Worm (Caenorhabditis elegans): ENCODE measurements around the gene C44B11.4.

The C44B11.4 gene

DNA sequence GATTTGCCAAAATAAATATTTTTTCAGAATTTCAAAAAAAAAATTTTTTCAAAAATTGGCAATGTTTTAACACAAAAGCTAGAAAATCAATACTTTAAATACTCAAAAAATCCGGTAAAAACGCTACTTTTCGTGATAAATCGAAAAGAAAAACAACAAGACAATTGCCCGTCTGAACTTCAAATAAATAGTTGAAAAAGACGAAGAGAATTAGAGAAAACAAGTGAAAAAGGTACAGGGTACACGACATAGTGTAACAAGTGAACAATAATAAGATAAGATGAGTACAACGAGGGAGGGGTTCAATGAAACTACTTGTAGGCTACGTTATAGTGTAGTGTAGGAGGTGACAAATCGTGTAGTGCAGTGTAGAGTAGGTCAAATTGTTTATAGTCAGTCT lies 39.0 kb downstream of the C44B11.4 start:
- TF ChIP-seq aly-1 (tag; optimal IDR thresholded peaks at IDR 0.05) (no peak), scrt-1 (GFP tag; IDR thresholded peaks at IDR 0.05) (no peak), ceh-36 (tag; optimal IDR thresholded peaks at IDR 0.05) (no peak), hnd-1 (tag; optimal IDR thresholded peaks at IDR 0.05) (no peak), flt-1 (GFP tag; IDR thresholded peaks at IDR 0.05) (no peak), sea-1 (GFP tag; conservative IDR thresholded peaks at IDR 0.05) (no peak), tbx-37 (GFP tag; conservative IDR thresholded peaks at IDR 0.05) (no peak), hmbx-1 (tag; optimal IDR thresholded peaks at IDR 0.05) (no peak), B0310.2 (tag; optimal IDR thresholded peaks at IDR 0.05) (no peak), tra-4 (tag; optimal IDR thresholded peaks at IDR 0.05) (no peak), hmg-4 (GFP tag; optimal IDR thresholded peaks at IDR 0.05) (no peak), ets-7 (tag; optimal IDR thresholded peaks at IDR 0.05) (no peak), F13C5.2 (tag; optimal IDR thresholded peaks at IDR 0.05) (no peak), pes-1 (GFP tag; IDR thresholded peaks at IDR 0.05) (no peak), ceh-13 (GFP tag; optimal IDR thresholded peaks at IDR 0.05) (no peak), ama-1 (optimal IDR thresholded peaks at IDR 0.05) (no peak), tbx-11 (GFP tag; IDR thresholded peaks at IDR 0.05) (no peak)

DNA sequence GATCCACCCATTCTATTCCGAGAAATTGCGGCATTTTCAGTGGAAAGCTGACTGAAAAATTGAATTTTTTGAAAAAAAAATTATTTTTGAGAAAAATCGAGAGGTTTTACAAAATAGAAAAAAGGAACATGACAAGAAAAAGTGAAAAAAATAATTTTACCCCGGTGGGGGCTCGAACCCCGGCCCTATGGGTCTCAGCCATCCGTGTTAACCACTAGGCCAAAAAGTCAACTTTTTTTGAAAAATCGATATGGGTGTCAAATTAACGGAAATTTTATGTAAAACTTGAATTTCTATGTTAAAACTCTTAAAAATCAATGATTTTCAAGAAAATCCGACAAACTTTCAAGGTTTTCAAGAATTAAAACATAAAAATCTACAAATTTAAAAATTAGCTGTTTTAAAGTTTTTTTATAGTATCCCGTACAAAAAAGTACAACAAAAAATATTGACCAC lies 39.6 kb downstream of the C44B11.4 start, which contains the start of gene Y53G8B.2:
Gene Y53G8B.2, minus strand, starts transcription at position 51 of the 456 bp plus-strand sequence.
- TF ChIP-seq pes-1 (GFP tag; IDR thresholded peaks at IDR 0.05) = 0 out of 2 replicates have a peak, but pooled peaks have one; percentile 18
- no peak for TF ChIP-seq tra-4 (tag; optimal IDR thresholded peaks at IDR 0.05)
- no peak for TF ChIP-seq hnd-1 (tag; optimal IDR thresholded peaks at IDR 0.05)

DNA sequence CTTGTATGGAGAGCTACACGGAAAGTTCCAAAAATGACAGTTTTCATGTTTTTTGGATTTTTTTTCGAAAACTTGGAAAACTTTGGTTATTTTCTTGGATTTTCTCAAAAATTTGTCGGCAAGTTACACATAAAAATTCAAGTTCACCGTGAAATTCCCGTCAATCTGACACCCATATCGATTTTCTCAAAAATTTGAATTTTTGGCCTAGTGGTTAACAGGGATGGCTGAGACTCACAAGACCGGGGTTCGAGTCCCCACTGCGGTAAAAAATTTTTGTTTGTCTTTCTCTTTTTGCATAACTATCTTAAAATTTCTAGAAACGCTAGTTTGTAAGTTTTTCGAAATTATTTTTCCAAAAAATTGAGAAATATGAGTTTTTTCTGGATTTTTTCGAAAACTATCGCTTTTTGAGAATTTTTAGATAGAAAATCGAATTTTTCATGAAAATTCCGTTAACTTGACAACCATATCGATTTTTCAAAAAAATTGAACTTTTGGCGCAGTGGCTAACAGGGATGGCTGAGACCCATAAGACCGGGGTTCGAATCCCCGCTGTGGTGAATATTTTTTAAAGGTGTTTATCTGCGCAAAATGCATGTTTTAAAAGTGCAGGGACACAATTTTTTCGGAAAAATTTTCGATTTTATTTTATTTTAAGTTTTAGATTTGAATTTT lies 42.8 kb downstream of the C44B11.4 start:
- no peak for TF ChIP-seq sea-1 (GFP tag; conservative IDR thresholded peaks at IDR 0.05)

DNA sequence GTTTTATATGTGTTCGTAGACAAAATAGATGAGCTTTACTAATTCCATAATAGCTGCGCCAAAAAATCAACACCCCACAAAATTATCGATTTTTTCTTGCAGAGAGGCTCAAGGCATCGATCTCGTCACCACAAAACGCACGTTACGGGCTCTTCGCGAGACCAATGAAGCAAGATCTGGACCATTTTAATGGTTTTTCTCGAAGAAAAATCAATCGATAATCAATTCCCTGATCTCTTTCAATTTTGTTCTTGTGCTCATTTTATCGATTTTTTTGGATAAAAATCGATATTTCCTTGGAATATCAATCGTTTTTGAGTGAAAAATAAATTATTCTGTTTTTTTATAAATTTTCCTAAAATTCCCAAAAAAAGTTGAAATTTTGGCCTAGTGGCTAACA lies 43.4 kb downstream of the C44B11.4 start:
- TF ChIP-seq aly-1 (tag; optimal IDR thresholded peaks at IDR 0.05) = no peak
- no peak for TF ChIP-seq ama-1 (optimal IDR thresholded peaks at IDR 0.05)

DNA sequence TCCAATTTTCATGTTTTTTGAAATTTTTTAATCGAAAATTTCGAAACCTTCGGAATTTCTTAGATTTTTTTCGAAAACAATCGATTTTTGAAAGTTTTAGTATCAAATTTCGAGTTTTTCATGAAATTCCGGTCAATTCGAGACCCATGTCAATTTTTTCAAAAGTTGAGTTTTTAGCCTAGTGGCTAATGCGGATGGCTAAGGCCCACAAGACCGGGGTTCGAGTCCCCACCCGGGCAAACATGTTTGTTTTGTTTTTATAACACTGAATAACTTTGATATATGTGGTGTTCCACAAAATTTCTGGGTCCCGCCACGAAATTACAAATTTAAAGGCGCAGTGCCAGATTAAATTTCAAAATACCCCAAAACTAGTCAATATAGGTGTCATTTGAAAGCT lies 44.1 kb downstream of the C44B11.4 start:
- no peak for TF ChIP-seq flt-1 (GFP tag; IDR thresholded peaks at IDR 0.05)
- TF ChIP-seq hmg-4 (GFP tag; optimal IDR thresholded peaks at IDR 0.05) = no peak
- TF ChIP-seq hmbx-1 (tag; optimal IDR thresholded peaks at IDR 0.05) = no peak
- no peak for TF ChIP-seq tbx-37 (GFP tag; conservative IDR thresholded peaks at IDR 0.05)
- TF ChIP-seq tbx-11 (GFP tag; IDR thresholded peaks at IDR 0.05) = no peak
- no peak for TF ChIP-seq scrt-1 (GFP tag; IDR thresholded peaks at IDR 0.05)

DNA sequence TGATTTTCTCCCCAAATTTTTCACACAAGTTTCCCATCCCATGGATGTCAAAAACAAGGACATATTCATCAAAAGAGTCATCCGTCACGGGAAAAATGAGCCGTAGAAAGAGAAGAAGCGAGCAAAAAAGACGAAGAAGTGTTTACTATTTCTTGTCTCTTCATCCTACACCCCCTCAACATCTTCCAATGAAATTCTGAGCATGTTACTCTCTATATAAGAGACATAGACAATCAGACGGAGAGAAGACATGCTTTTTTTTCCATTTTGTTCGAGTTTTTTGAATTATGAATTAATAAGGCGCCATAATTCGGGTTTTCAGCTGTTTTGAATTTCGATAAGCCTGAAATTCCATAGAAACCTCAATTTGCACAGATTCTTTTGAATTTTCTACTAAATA lies 47.5 kb downstream of the C44B11.4 start:
- no peak for TF ChIP-seq ama-1 (optimal IDR thresholded peaks at IDR 0.05)
- no peak for TF ChIP-seq B0310.2 (tag; optimal IDR thresholded peaks at IDR 0.05)
- TF ChIP-seq hnd-1 (tag; optimal IDR thresholded peaks at IDR 0.05) = no peak
- TF ChIP-seq ets-7 (tag; optimal IDR thresholded peaks at IDR 0.05) = no peak

DNA sequence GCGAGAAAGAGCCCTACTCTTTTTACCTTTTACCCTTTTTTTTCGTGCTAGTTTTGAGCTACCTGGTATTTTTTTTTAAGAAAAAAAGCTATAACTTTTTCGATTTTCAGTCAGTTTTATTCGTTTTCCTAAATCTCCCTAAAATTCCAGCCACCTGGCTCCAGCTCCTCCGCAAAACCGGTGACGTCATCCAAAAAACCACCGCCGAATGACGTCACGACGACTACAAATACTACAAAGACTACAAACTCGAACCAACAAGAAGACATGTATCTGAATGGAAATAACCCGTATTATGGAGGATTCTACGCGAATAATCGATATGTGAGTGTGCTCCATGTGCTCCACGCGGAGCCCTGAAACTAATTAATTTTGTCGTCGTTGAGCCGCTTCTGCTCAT lies 48.9 kb downstream of the C44B11.4 start:
- no peak for TF ChIP-seq hmbx-1 (tag; optimal IDR thresholded peaks at IDR 0.05)
- TF ChIP-seq sea-1 (GFP tag; conservative IDR thresholded peaks at IDR 0.05) = no peak
- TF ChIP-seq ama-1 (optimal IDR thresholded peaks at IDR 0.05) = no peak
- no peak for TF ChIP-seq aly-1 (tag; optimal IDR thresholded peaks at IDR 0.05)
- TF ChIP-seq hnd-1 (tag; optimal IDR thresholded peaks at IDR 0.05) = no peak
- TF ChIP-seq B0310.2 (tag; optimal IDR thresholded peaks at IDR 0.05) = no peak
- no peak for TF ChIP-seq ceh-13 (GFP tag; optimal IDR thresholded peaks at IDR 0.05)
- no peak for TF ChIP-seq ets-7 (tag; optimal IDR thresholded peaks at IDR 0.05)
- TF ChIP-seq tbx-11 (GFP tag; IDR thresholded peaks at IDR 0.05) = no peak
- TF ChIP-seq ceh-36 (tag; optimal IDR thresholded peaks at IDR 0.05) = no peak
- no peak for TF ChIP-seq F13C5.2 (tag; optimal IDR thresholded peaks at IDR 0.05)
- TF ChIP-seq tra-4 (tag; optimal IDR thresholded peaks at IDR 0.05) = no peak
- TF ChIP-seq scrt-1 (GFP tag; IDR thresholded peaks at IDR 0.05) = no peak
- TF ChIP-seq tbx-37 (GFP tag; conservative IDR thresholded peaks at IDR 0.05) = no peak

Measured in whole organism, early embryonic.